Worm (Caenorhabditis elegans) whole organism, young adult: Measurements from ENCODE around the gene mnk-1.

Experiments
- B0336.3 ChIP-seq: fragments of 200-800 bp; sonication (Bioruptor generic); IDR thresholded peaks from 2 replicates; pipeline ENCODE4 v1.3.6; 2022; ENCODE audit warnings: missing genetic modification characterization, missing compliant biosample characterization
- D2030.7 ChIP-seq: fragments of 200-800 bp; sonication (Bioruptor generic); IDR thresholded peaks from 2 replicates; pipeline ENCODE4 v1.3.6; 2022; ENCODE audit warnings: missing genetic modification reagents, missing genetic modification characterization, missing compliant biosample characterization
- F37B4.10 ChIP-seq: fragments of 200-800 bp; sonication (Bioruptor generic); IDR thresholded peaks from 2 replicates; pipeline ENCODE4 v1.3.6; 2022; ENCODE audit warnings: missing genetic modification characterization, missing compliant biosample characterization
- F52B5.7 ChIP-seq: sonication (generic microtip); optimal IDR thresholded peaks from 2 replicates; lab custom pipeline; 2016; ENCODE audit warnings: mild to moderate bottlenecking, missing genetic modification characterization, missing compliant biosample characterization
- F55B11.4 ChIP-seq: sonication (generic microtip); optimal IDR thresholded peaks from 2 replicates; lab custom pipeline; 2016; ENCODE audit warnings: missing compliant biosample characterization, missing genetic modification characterization, borderline replicate concordance; ENCODE audit not compliant: insufficient read depth
- K12H6.12 ChIP-seq: fragments of 200-800 bp; sonication (Bioruptor generic); optimal IDR thresholded peaks from 2 replicates; lab custom pipeline; 2018; ENCODE audit warnings: mild to moderate bottlenecking, missing genetic modification characterization, missing compliant biosample characterization
- T07F8.4 ChIP-seq: sonication (generic microtip); optimal IDR thresholded peaks from 2 replicates; lab custom pipeline; 2016; ENCODE audit warnings: mild to moderate bottlenecking, missing genetic modification characterization, moderate library complexity, missing compliant biosample characterization
- Y67H2A.10 ChIP-seq: fragments of 200-800 bp; sonication (Bioruptor generic); conservative IDR thresholded peaks from 2 replicates; pipeline ENCODE4 v1.3.6; 2022; ENCODE audit warnings: missing genetic modification reagents, missing genetic modification characterization, missing compliant biosample characterization
- Y79H2A.3 ChIP-seq: fragments of 200-800 bp; sonication (Bioruptor generic); conservative IDR thresholded peaks from 2 replicates; pipeline ENCODE4 v1.3.6; 2022; ENCODE audit warnings: missing genetic modification reagents, missing genetic modification characterization, missing compliant biosample characterization
- Y95B8A.8 ChIP-seq: fragments of 200-800 bp; sonication (Bioruptor generic); IDR thresholded peaks from 2 replicates; pipeline ENCODE4 v1.3.6; 2022; ENCODE audit warnings: missing genetic modification reagents, missing genetic modification characterization, missing compliant biosample characterization
- ZK185.1 ChIP-seq: sonication (generic microtip); optimal IDR thresholded peaks from 2 replicates; lab custom pipeline; 2016; ENCODE audit warnings: mild to moderate bottlenecking, missing genetic modification characterization, missing compliant biosample characterization; ENCODE audit not compliant: poor library complexity, severe bottlenecking
- akir-1 ChIP-seq: fragments of 200-800 bp; sonication (Bioruptor generic); optimal IDR thresholded peaks from 2 replicates; lab custom pipeline; 2018; ENCODE audit warnings: mild to moderate bottlenecking, missing genetic modification characterization, moderate library complexity, missing compliant biosample characterization
- ama-1 ChIP-seq, 3 experiments: fragments of 150-350 bp in 1 of 3; sonication (generic microtip) in 2 of 3; optimal IDR thresholded peaks; 2 replicates each; lab custom pipeline; 2014 to 2018; ENCODE audit warnings: missing biosample characterization in 2 of 3, missing genetic modification characterization in 2 of 3, missing genetic modification reagents in 2 of 3
- atf-7 ChIP-seq: sonication (generic microtip); optimal IDR thresholded peaks from 2 replicates; lab custom pipeline; 2017; ENCODE audit warnings: mild to moderate bottlenecking, missing genetic modification characterization, missing compliant biosample characterization
- athp-1 ChIP-seq: sonication (generic microtip); optimal IDR thresholded peaks from 2 replicates; lab custom pipeline; 2017; ENCODE audit warnings: mild to moderate bottlenecking, missing genetic modification characterization, missing compliant biosample characterization
- attf-6 ChIP-seq: fragments of 200-800 bp; sonication (Bioruptor generic); IDR thresholded peaks from 2 replicates; pipeline ENCODE4 v1.3.6; 2022; ENCODE audit warnings: missing genetic modification reagents, missing genetic modification characterization, missing compliant biosample characterization
- bed-1 ChIP-seq: fragments of 200-800 bp; sonication (Bioruptor generic); IDR thresholded peaks from 2 replicates; pipeline ENCODE4 v1.3.6; 2022; ENCODE audit warnings: missing genetic modification reagents, missing genetic modification characterization, missing compliant biosample characterization
- cebp-2 ChIP-seq: fragments of 200-800 bp; sonication (Bioruptor generic); IDR thresholded peaks from 2 replicates; pipeline ENCODE4 v1.3.6; 2022; ENCODE audit warnings: missing genetic modification characterization, missing compliant biosample characterization
- ceh-58 ChIP-seq: fragments of 200-800 bp; sonication (Bioruptor generic); IDR thresholded peaks from 2 replicates; pipeline ENCODE4 v1.3.6; 2022; ENCODE audit warnings: missing genetic modification characterization, missing compliant biosample characterization
- dox-1 ChIP-seq: fragments of 200-800 bp; sonication (Bioruptor generic); IDR thresholded peaks from 2 replicates; pipeline ENCODE4 v1.3.6; 2022; ENCODE audit warnings: missing genetic modification reagents, missing genetic modification characterization, missing compliant biosample characterization
- dpff-1 ChIP-seq: sonication (generic microtip); optimal IDR thresholded peaks from 2 replicates; lab custom pipeline; 2017; ENCODE audit warnings: mild to moderate bottlenecking, missing genetic modification characterization, missing compliant biosample characterization
- ets-4 ChIP-seq: fragments of 200-800 bp; sonication (Bioruptor generic); optimal IDR thresholded peaks from 2 replicates; lab custom pipeline; 2018; ENCODE audit warnings: mild to moderate bottlenecking, missing genetic modification characterization, missing compliant biosample characterization
- gei-17 ChIP-seq: fragments of 200-800 bp; sonication (Bioruptor generic); optimal IDR thresholded peaks from 2 replicates; lab custom pipeline; 2018; ENCODE audit warnings: mild to moderate bottlenecking, missing genetic modification characterization, missing compliant biosample characterization
- hmg-1.2 ChIP-seq: fragments of 200-800 bp; sonication (Bioruptor generic); IDR thresholded peaks from 2 replicates; pipeline ENCODE4 v1.3.6; 2022; ENCODE audit warnings: missing genetic modification reagents, missing genetic modification characterization, missing compliant biosample characterization
- hsf-1 ChIP-seq: fragments of 200-800 bp; sonication (Bioruptor generic); IDR thresholded peaks from 2 replicates; pipeline ENCODE4 v1.3.6; 2022; ENCODE audit warnings: missing genetic modification reagents, missing genetic modification characterization, missing compliant biosample characterization
- let-607 ChIP-seq, 2 experiments: fragments of 200-800 bp in 1 of 2; sonication (Bioruptor generic) in 1 of 2; sonication (generic microtip) in 1 of 2; optimal IDR thresholded peaks; 2 replicates each; lab custom pipeline; 2016 to 2018; ENCODE audit warnings: mild to moderate bottlenecking in 2 of 2, missing compliant biosample characterization in 2 of 2, missing genetic modification characterization in 2 of 2, moderate library complexity in 2 of 2, missing genotype in 1 of 2
- lin-40 ChIP-seq: sonication (generic microtip); optimal IDR thresholded peaks from 2 replicates; lab custom pipeline; 2016; ENCODE audit warnings: missing genetic modification characterization, mild to moderate bottlenecking, missing compliant biosample characterization, missing genotype, missing genetic modification reagents
- lir-1 ChIP-seq: fragments of 200-800 bp; sonication (Bioruptor generic); conservative IDR thresholded peaks from 2 replicates; pipeline ENCODE4 v1.3.6; 2022; ENCODE audit warnings: missing genetic modification reagents, missing genetic modification characterization, missing compliant biosample characterization
- madf-6 ChIP-seq: fragments of 200-800 bp; sonication (Bioruptor generic); IDR thresholded peaks from 2 replicates; pipeline ENCODE4 v1.3.6; 2022; ENCODE audit warnings: missing genetic modification reagents, missing genetic modification characterization, missing compliant biosample characterization
- nfya-1 ChIP-seq: sonication (generic microtip); optimal IDR thresholded peaks from 2 replicates; lab custom pipeline; 2017; ENCODE audit warnings: antibody characterized with exemption, missing compliant biosample characterization, missing genetic modification characterization, borderline replicate concordance; ENCODE audit not compliant: insufficient read depth
- nfya-2 ChIP-seq: fragments of 200-800 bp; sonication (Bioruptor generic); IDR thresholded peaks from 2 replicates; pipeline ENCODE4 v1.3.6; 2022; ENCODE audit warnings: missing genetic modification reagents, missing genetic modification characterization, missing compliant biosample characterization
- nhr-179 ChIP-seq: sonication (generic microtip); optimal IDR thresholded peaks from 2 replicates; lab custom pipeline; 2016; ENCODE audit warnings: mild to moderate bottlenecking, missing genetic modification characterization, missing compliant biosample characterization
- pha-4 ChIP-seq: fragments of 150-350 bp; sonication (generic microtip); optimal IDR thresholded peaks from 2 replicates; lab custom pipeline; 2014; ENCODE audit warnings: missing biosample characterization, missing genetic modification reagents, missing genetic modification characterization
- repo-1 ChIP-seq: sonication (generic microtip); optimal IDR thresholded peaks from 2 replicates; lab custom pipeline; 2017; ENCODE audit warnings: mild to moderate bottlenecking, missing genetic modification characterization, missing compliant biosample characterization
- rpc-1 ChIP-seq, 2 experiments: fragments of 150-350 bp in 1 of 2; sonication (generic microtip) in 1 of 2; optimal IDR thresholded peaks; 2 replicates each; lab custom pipeline; 2014 to 2018; ENCODE audit warnings: missing biosample characterization in 1 of 2, missing genetic modification characterization in 1 of 2, missing genetic modification reagents in 1 of 2, missing genotype in 1 of 2
- sea-2 ChIP-seq: fragments of 200-800 bp; sonication (Bioruptor generic); IDR thresholded peaks from 2 replicates; pipeline ENCODE4 v1.3.6; 2022; ENCODE audit warnings: missing genetic modification characterization, missing compliant biosample characterization
- snpc-3.4 ChIP-seq: sonication (generic microtip); optimal IDR thresholded peaks from 2 replicates; lab custom pipeline; 2017; ENCODE audit warnings: missing genetic modification characterization, mild to moderate bottlenecking, missing compliant biosample characterization, antibody characterized with exemption, moderate library complexity, missing genotype, missing genetic modification reagents
- sptf-2 ChIP-seq: fragments of 200-800 bp; sonication (Bioruptor generic); optimal IDR thresholded peaks from 2 replicates; lab custom pipeline; 2018; ENCODE audit warnings: mild to moderate bottlenecking, missing genetic modification characterization, missing compliant biosample characterization
- unc-130 ChIP-seq: sonication (generic microtip); optimal IDR thresholded peaks from 2 replicates; lab custom pipeline; 2016; ENCODE audit warnings: missing genetic modification reagents, missing genetic modification characterization, missing compliant biosample characterization
- zfh-2 ChIP-seq: fragments of 200-800 bp; sonication (Bioruptor generic); conservative IDR thresholded peaks from 2 replicates; pipeline ENCODE4 v1.3.6; 2022; ENCODE audit warnings: missing genetic modification reagents, missing genetic modification characterization, missing compliant biosample characterization
- zim-3 ChIP-seq: sonication (generic microtip); optimal IDR thresholded peaks from 2 replicates; lab custom pipeline; 2017; ENCODE audit warnings: mild to moderate bottlenecking, missing genetic modification characterization, moderate library complexity, missing compliant biosample characterization
- ztf-18 ChIP-seq: sonication (generic microtip); optimal IDR thresholded peaks from 2 replicates; lab custom pipeline; 2016; ENCODE audit warnings: missing genotype, mild to moderate bottlenecking, missing genetic modification characterization, missing compliant biosample characterization
- ztf-22 ChIP-seq: fragments of 200-800 bp; sonication (Bioruptor generic); optimal IDR thresholded peaks from 2 replicates; lab custom pipeline; 2018; ENCODE audit warnings: mild to moderate bottlenecking, missing genetic modification characterization, moderate library complexity, missing compliant biosample characterization
- ztf-25 ChIP-seq: fragments of 200-800 bp; sonication (Bioruptor generic); IDR thresholded peaks from 2 replicates; pipeline ENCODE4 v1.3.6; 2022; ENCODE audit warnings: missing genetic modification reagents, missing genetic modification characterization, missing compliant biosample characterization
- ztf-26 ChIP-seq: sonication (generic microtip); optimal IDR thresholded peaks from 2 replicates; lab custom pipeline; 2017; ENCODE audit warnings: missing genetic modification characterization, missing compliant biosample characterization
- ztf-3 ChIP-seq: fragments of 200-800 bp; sonication (Bioruptor generic); optimal IDR thresholded peaks from 2 replicates; lab custom pipeline; 2018; ENCODE audit warnings: mild to moderate bottlenecking, missing genetic modification characterization, missing compliant biosample characterization

Gene mnk-1

DNA sequence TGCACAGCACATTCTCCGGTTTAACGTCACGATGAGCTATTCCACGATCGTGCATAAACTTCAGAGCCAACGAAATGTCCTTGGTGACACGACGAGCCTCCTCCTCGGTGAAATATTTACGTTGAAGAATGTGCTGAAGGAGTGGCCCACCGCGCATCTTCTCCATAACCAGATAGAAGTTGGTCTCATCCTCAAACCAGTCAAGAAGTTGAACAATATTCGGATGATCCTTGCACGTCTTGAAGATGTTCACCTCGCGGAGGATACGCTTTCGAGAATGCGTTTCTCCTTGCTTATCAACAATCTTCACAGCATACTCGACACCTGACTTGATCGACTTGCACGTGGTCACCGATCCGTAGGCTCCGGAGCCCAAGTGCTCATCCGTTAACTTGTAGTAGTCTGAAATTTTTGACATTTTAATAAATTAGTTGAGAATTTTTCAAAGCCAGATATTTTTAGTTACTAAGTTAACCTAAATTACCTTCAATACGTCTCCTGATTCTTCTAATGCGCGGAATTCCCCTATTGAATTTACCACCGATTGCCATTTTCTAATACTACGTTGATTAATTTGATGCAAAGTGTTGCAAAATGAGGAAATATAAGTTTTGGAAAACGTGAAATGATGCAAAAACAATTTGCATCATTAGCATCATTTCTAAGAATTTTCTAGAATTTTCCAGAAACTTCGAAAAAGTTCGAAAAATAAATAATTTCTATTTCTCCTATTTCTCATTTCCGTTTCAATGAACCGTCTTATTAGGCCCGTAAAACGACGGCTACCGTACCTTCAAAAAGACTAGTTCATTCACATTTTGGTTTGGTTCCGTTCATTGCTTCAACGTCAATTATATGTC is 8.7 kb downstream of the mnk-1 start (continued):
- no peak for TF ChIP-seq ztf-25
- TF ChIP-seq nfya-1 (tag; lab: Kevin White, UChicago) = no peak
- no peak for TF ChIP-seq Y95B8A.8 (GFP tag; lab: Robert Waterston, UW)
- TF ChIP-seq Y67H2A.10 = no peak
- TF ChIP-seq unc-130 (GFP tag; lab: Kevin White, UChicago) = no peak
- TF ChIP-seq dpff-1 (tag; lab: Kevin White, UChicago) = no peak
- no peak for TF ChIP-seq athp-1 (tag; lab: Kevin White, UChicago)
- no peak for TF ChIP-seq K12H6.12 (tag; lab: Kevin White, UChicago)
- no peak for TF ChIP-seq akir-1 (GFP tag; lab: Kevin White, UChicago)
- no peak for TF ChIP-seq let-607 (tag; optimal IDR thresholded peaks at IDR 0.05; lab: Kevin White, UChicago)
- TF ChIP-seq B0336.3 (GFP tag; lab: Robert Waterston, UW) = peak; percentile 3; the same call in 1 of the 2 replicates
- no peak for TF ChIP-seq F37B4.10 (GFP tag; lab: Robert Waterston, UW)
- peak; percentile 42 for TF ChIP-seq atf-7 (tag; lab: Kevin White, UChicago)
- no peak; the same call in 1 of the 2 replicates for TF ChIP-seq madf-6 (GFP tag; lab: Robert Waterston, UW)
- TF ChIP-seq sptf-2 (GFP tag; lab: Kevin White, UChicago) = no peak
- TF ChIP-seq ZK185.1 (tag; lab: Kevin White, UChicago) = no peak
- no peak for TF ChIP-seq ztf-18 (tag; lab: Kevin White, UChicago)
- TF ChIP-seq Y79H2A.3 = 0 out of 2 replicates have a peak, but pooled peaks have one; percentile 8
- TF ChIP-seq hsf-1 = peak; percentile 85
- no peak for TF ChIP-seq ztf-22 (GFP tag; lab: Kevin White, UChicago)
- TF ChIP-seq sea-2 = no peak
- TF ChIP-seq ceh-58 (GFP tag; lab: Robert Waterston, UW) = no peak
- peak; percentile 74 for TF ChIP-seq ama-1 (optimal IDR thresholded peaks at IDR 0.05; lab: Kevin White, UChicago)
- TF ChIP-seq ama-1 (GFP tag; optimal IDR thresholded peaks at IDR 0.05; lab: Kevin White, UChicago) = no peak
- TF ChIP-seq F52B5.7 (tag; lab: Kevin White, UChicago) = no peak
- no peak for TF ChIP-seq nfya-2 (GFP tag; lab: Robert Waterston, UW)
- no peak for TF ChIP-seq gei-17 (GFP tag; lab: Kevin White, UChicago)
- no peak for TF ChIP-seq T07F8.4 (tag; lab: Kevin White, UChicago)
- 0 out of 2 replicates have a peak, but pooled peaks have one; percentile 24 for TF ChIP-seq cebp-2 (GFP tag; lab: Robert Waterston, UW)
- no peak for TF ChIP-seq ztf-26
- TF ChIP-seq pha-4 = no peak
- 0 out of 2 replicates have a peak, but pooled peaks have one; percentile 26 for TF ChIP-seq attf-6 (GFP tag; lab: Robert Waterston, UW)
- TF ChIP-seq ztf-3 = no peak
- peak; percentile 18; the same call in 1 of the 2 replicates for TF ChIP-seq hmg-1.2
- no peak for TF ChIP-seq lir-1 (GFP tag; lab: Robert Waterston, UW)
- no peak for TF ChIP-seq F55B11.4 (tag; lab: Kevin White, UChicago)
- no peak for TF ChIP-seq D2030.7 (GFP tag; lab: Robert Waterston, UW)
- TF ChIP-seq lin-40 = no peak
- TF ChIP-seq zfh-2 (GFP tag; lab: Robert Waterston, UW) = peak; percentile 52
- no peak for TF ChIP-seq zim-3
- TF ChIP-seq rpc-1 (optimal IDR thresholded peaks at IDR 0.05; lab: Kevin White, UChicago) = peak; percentile 12
- TF ChIP-seq rpc-1 (tag; optimal IDR thresholded peaks at IDR 0.05; lab: Kevin White, UChicago) = no peak
- no peak for TF ChIP-seq nhr-179 (tag; lab: Kevin White, UChicago)
- no peak for TF ChIP-seq ets-4 (GFP tag; lab: Kevin White, UChicago)
- TF ChIP-seq bed-1 (GFP tag; lab: Robert Waterston, UW) = no peak
- TF ChIP-seq dox-1 (GFP tag; lab: Robert Waterston, UW) = no peak
- TF ChIP-seq repo-1 (tag; lab: Kevin White, UChicago) = peak; percentile 73
- TF ChIP-seq snpc-3.4 (tag; lab: Kevin White, UChicago) = no peak
